Fruit fly (Drosophila melanogaster): Measurements from ENCODE around the gene Ppr-Y.

Ppr-Y gene

dm6 chrY:1636274-1636673, at the start of gene Ppr-Y:
Gene Ppr-Y, plus strand, starts transcription at chrY:1636574.
- TF ChIP-seq CG17801 (GFP tag; optimal IDR thresholded peaks at IDR 0.05; ENCODE audit: partially characterized antibody) = no peak
